Fruit fly (Drosophila melanogaster): Measurements from ENCODE around the gene Rnb.

The Rnb gene

dm6 chr3R:29798966-29799680, at the start of gene Rnb, which contains the start of gene Drice:
Gene Rnb (minus strand): TSS chr3R:29799354.
Gene Drice (plus strand): TSS chr3R:29799658.
- TF ChIP-seq usp (GFP tag; optimal IDR thresholded peaks at IDR 0.05) (no peak), psq (optimal IDR thresholded peaks at IDR 0.05) (no peak), CG8478 (optimal IDR thresholded peaks at IDR 0.05) (no peak), pan (optimal IDR thresholded peaks at IDR 0.05) (no peak), EcR (GFP tag; optimal IDR thresholded peaks at IDR 0.05) (no peak), Dll (optimal IDR thresholded peaks at IDR 0.05) (no peak)

DNA sequence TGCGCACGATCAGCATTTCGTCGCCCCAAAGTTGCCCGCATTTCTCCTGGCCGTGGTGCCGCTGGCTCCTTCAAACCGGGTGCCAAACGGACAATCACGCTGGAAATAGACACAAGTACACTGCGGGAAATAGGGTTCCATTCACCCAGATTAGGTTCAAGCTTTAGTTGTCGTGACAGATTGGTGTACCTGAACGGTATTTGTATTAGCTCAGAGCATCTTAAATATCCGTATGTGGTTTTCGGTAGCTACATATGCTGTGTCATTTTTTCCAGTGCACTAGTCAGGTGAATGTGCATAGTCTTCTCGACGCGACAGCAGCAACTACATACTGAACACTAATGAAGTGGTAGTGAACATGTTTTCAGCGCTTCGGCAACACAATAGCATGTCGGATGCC, 48.0 kb upstream of the Rnb start:
- TF ChIP-seq psq (optimal IDR thresholded peaks at IDR 0.05) (no peak), EcR (GFP tag; optimal IDR thresholded peaks at IDR 0.05) (no peak), CG8478 (optimal IDR thresholded peaks at IDR 0.05) (no peak), pan (optimal IDR thresholded peaks at IDR 0.05) (no peak), Dll (optimal IDR thresholded peaks at IDR 0.05) (no peak), usp (GFP tag; optimal IDR thresholded peaks at IDR 0.05) (no peak)

- no peak for TF ChIP-seq CG8478 (optimal IDR thresholded peaks at IDR 0.05)
- TF ChIP-seq usp (GFP tag; optimal IDR thresholded peaks at IDR 0.05), result no peak
- no peak for TF ChIP-seq psq (optimal IDR thresholded peaks at IDR 0.05)
- TF ChIP-seq pan (optimal IDR thresholded peaks at IDR 0.05), result no peak
- no peak for TF ChIP-seq Dll (optimal IDR thresholded peaks at IDR 0.05)
- TF ChIP-seq EcR (GFP tag; optimal IDR thresholded peaks at IDR 0.05), result no peak
These were observed 42.2 kb upstream of the Rnb start, which contains the start of gene Cad99C for dm6 chr3R:29841293-29841791. Gene Cad99C (plus strand): TSS chr3R:29841657.

DNA sequence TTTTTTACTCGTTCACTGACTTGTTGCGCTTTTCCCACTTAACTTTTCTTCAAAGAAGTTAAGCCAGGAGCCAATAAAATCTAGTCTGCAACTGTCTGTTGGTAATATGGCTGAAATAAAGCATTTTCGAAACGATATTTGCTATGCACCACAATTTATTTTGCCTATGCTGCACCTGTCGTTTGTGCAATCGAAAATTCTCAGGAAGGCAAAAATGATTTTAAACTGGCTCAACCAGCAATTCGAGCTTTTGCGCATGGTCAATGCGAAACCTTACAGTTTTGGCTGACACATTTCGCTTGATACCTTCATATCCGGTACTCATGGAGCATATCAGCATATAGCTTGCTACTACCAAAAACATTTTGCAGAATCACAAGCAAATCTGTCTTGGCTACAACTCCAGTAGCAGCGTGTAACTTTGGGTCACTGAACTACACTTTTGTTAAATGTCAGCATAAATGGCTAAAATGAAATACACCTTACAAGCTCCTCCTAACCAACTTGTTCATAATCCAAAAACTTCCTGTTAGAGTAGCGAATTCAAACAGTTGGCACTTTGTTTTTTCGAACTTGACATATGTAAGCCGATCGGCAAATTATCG, 40.7 kb upstream of the Rnb start:
- TF ChIP-seq EcR (GFP tag; optimal IDR thresholded peaks at IDR 0.05), result no peak
- TF ChIP-seq psq (optimal IDR thresholded peaks at IDR 0.05), result no peak
- no peak for TF ChIP-seq CG8478 (optimal IDR thresholded peaks at IDR 0.05)
- TF ChIP-seq pan (optimal IDR thresholded peaks at IDR 0.05), result no peak
- no peak for TF ChIP-seq Dll (optimal IDR thresholded peaks at IDR 0.05)
- TF ChIP-seq usp (GFP tag; optimal IDR thresholded peaks at IDR 0.05), result no peak

DNA sequence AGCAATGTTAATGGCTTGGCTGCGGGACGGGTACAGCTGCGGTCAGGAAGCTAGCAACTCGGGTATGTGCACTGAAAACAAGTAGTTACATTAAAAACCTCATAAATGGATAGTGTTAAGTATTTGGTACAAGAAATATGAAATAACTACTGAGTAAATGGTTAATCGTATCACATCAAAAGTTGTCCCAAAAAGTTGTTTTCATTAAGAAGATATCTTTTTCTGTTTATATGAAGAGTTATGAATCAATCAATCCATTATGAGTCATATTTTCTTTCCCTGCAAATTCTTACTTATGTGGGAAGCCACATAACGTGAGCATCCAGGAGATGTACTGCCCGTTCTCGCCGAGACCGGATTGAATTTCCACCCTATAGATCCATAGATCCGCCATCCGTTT, 39.6 kb upstream of the Rnb start:
- no peak for TF ChIP-seq usp (GFP tag; optimal IDR thresholded peaks at IDR 0.05)
- no peak for TF ChIP-seq pan (optimal IDR thresholded peaks at IDR 0.05)
- TF ChIP-seq Dll (optimal IDR thresholded peaks at IDR 0.05), result no peak
- no peak for TF ChIP-seq psq (optimal IDR thresholded peaks at IDR 0.05)
- no peak for TF ChIP-seq CG8478 (optimal IDR thresholded peaks at IDR 0.05)
- no peak for TF ChIP-seq EcR (GFP tag; optimal IDR thresholded peaks at IDR 0.05)

dm6 chr3R:29837771-29838170, 38.6 kb upstream of the Rnb start:
- TF ChIP-seq CG8478 (optimal IDR thresholded peaks at IDR 0.05) (no peak), usp (GFP tag; optimal IDR thresholded peaks at IDR 0.05) (no peak), pan (optimal IDR thresholded peaks at IDR 0.05) (no peak)

DNA sequence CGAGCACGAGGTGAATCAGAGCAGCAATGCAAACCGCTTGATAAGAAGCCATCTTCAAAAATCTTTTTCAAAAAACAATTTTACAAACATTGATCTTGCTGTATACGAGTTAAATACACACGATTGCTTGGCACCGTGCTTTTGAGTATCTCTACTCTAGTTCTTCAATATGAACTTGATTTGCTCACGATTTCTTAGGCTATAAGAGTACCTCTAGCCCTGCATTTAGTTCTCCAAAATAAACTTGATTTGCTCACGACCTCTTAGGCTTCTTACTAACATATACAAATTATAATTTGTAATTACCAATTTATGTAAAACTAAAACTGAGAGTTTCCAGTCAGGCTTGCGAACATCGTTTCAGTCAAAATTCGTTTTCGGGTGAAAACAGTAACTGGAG, 37.0 kb upstream of the Rnb start, which contains the start of gene CG42592:
TSS of gene CG42592 (minus strand) at position 101 of the 400 bp plus-strand sequence.
- TF ChIP-seq EcR (GFP tag; optimal IDR thresholded peaks at IDR 0.05) (no peak), pan (optimal IDR thresholded peaks at IDR 0.05) (no peak), Dll (optimal IDR thresholded peaks at IDR 0.05) (no peak), psq (optimal IDR thresholded peaks at IDR 0.05) (no peak), usp (GFP tag; optimal IDR thresholded peaks at IDR 0.05) (no peak), CG8478 (optimal IDR thresholded peaks at IDR 0.05) (no peak)

dm6 chr3R:29835710-29836049, 36.5 kb upstream of the Rnb start, which contains the start of gene Prtl99C:
Gene Prtl99C (plus strand): TSS chr3R:29835950.
- TF ChIP-seq usp (GFP tag; optimal IDR thresholded peaks at IDR 0.05) (no peak), Dll (optimal IDR thresholded peaks at IDR 0.05) (no peak), psq (optimal IDR thresholded peaks at IDR 0.05) (no peak), EcR (GFP tag; optimal IDR thresholded peaks at IDR 0.05) (no peak), pan (optimal IDR thresholded peaks at IDR 0.05) (no peak), CG8478 (optimal IDR thresholded peaks at IDR 0.05) (no peak)

- TF ChIP-seq psq (optimal IDR thresholded peaks at IDR 0.05) (no peak), CG8478 (optimal IDR thresholded peaks at IDR 0.05) (no peak), Dll (optimal IDR thresholded peaks at IDR 0.05) (no peak), usp (GFP tag; optimal IDR thresholded peaks at IDR 0.05) (no peak), pan (optimal IDR thresholded peaks at IDR 0.05) (no peak), EcR (GFP tag; optimal IDR thresholded peaks at IDR 0.05) (no peak)
These were observed 35.9 kb upstream of the Rnb start, which contains the start of gene Atg16 for dm6 chr3R:29834759-29835709. Gene Atg16 (minus strand): TSS chr3R:29835101.

dm6 chr3R:29830925-29831324, 31.8 kb upstream of the Rnb start:
- no peak for TF ChIP-seq pan (optimal IDR thresholded peaks at IDR 0.05)
- TF ChIP-seq psq (optimal IDR thresholded peaks at IDR 0.05), result no peak
- TF ChIP-seq usp (GFP tag; optimal IDR thresholded peaks at IDR 0.05), result no peak
- TF ChIP-seq EcR (GFP tag; optimal IDR thresholded peaks at IDR 0.05), result no peak
- TF ChIP-seq Dll (optimal IDR thresholded peaks at IDR 0.05), result no peak
- no peak for TF ChIP-seq CG8478 (optimal IDR thresholded peaks at IDR 0.05)

- TF ChIP-seq EcR (GFP tag; optimal IDR thresholded peaks at IDR 0.05), result no peak
- TF ChIP-seq CG8478 (optimal IDR thresholded peaks at IDR 0.05), result no peak
- no peak for TF ChIP-seq usp (GFP tag; optimal IDR thresholded peaks at IDR 0.05)
These were observed 30.2 kb upstream of the Rnb start for dm6 chr3R:29829228-29829786.

All from whole organism.